Worm (Caenorhabditis elegans) whole organism, L2 larva: Measurements from ENCODE around the gene mdf-1.

Experiments
- F13H6.1 ChIP-seq: sonication (generic microtip); optimal IDR thresholded peaks from 2 replicates; lab custom pipeline; 2016; ENCODE audit warnings: missing genetic modification characterization, missing compliant biosample characterization
- Y55F3AM.14 ChIP-seq: fragments of 200-800 bp; sonication (Bioruptor generic); optimal IDR thresholded peaks from 2 replicates; lab custom pipeline; 2018; ENCODE audit warnings: mild to moderate bottlenecking, missing genetic modification characterization, missing compliant biosample characterization
- ceh-16 ChIP-seq: fragments of 150-350 bp; optimal IDR thresholded peaks from 2 replicates; lab custom pipeline; 2014; ENCODE audit warnings: missing biosample characterization, missing genetic modification characterization
- ceh-82 ChIP-seq: fragments of 150-350 bp; optimal IDR thresholded peaks from 2 replicates; lab custom pipeline; 2014; ENCODE audit warnings: missing biosample characterization, missing genetic modification characterization
- crh-2 ChIP-seq: sonication (generic microtip); optimal IDR thresholded peaks from 2 replicates; lab custom pipeline; 2017; ENCODE audit warnings: missing biosample characterization, missing genetic modification characterization
- lin-11 ChIP-seq: fragments of 150-350 bp; sonication (generic microtip); optimal IDR thresholded peaks from 2 replicates; lab custom pipeline; 2014; ENCODE audit warnings: missing biosample characterization, missing genetic modification characterization, inconsistent platforms, mixed read lengths
- lsy-2 ChIP-seq, 2 experiments: fragments of 150-350 bp in 1 of 2; sonication (generic microtip) in 1 of 2; optimal IDR thresholded peaks; 2 replicates each; lab custom pipeline; 2014 to 2017; ENCODE audit warnings: missing biosample characterization in 2 of 2, missing genetic modification characterization in 2 of 2
- mdl-1 ChIP-seq, 2 experiments: fragments of 150-350 bp in 1 of 2; sonication (generic microtip) in 1 of 2; optimal IDR thresholded peaks; 2 replicates each; lab custom pipeline; 2017; ENCODE audit warnings: missing biosample characterization in 2 of 2, missing genetic modification characterization in 2 of 2
- nhr-23 ChIP-seq: fragments of 150-350 bp; optimal IDR thresholded peaks from 2 replicates; lab custom pipeline; 2014; ENCODE audit warnings: missing biosample characterization, missing genetic modification reagents, missing genetic modification characterization
- skn-1 ChIP-seq: sonication (generic microtip); optimal IDR thresholded peaks from 2 replicates; lab custom pipeline; 2017; ENCODE audit warnings: missing biosample characterization, missing genetic modification characterization

DNA sequence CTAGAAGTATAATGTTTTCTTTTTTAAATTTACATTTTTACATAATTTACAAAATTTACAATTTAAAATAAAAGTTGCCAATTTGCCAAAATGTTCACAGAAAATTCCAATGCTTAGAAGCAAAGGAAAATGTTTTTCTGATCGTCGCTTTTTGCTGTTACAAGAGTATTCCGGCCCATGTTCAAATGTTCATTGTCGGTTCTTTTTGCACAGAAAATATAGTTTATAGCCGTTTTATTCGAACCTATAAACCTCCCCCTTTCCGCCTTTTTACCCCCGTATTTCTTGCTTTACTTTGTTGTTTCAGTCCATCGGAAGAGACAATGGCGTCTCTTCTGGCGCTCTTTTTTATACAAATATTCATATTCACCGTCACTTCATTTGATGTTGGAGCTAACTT, 9.4 kb downstream of the mdf-1 start, which contains the start of gene tag-329:
- TF ChIP-seq skn-1 (tag; lab: Kevin White, UChicago) (no peak), lsy-2 (tag; optimal IDR thresholded peaks at IDR 0.05; lab: Kevin White, UChicago) (no peak), nhr-23 (tag; lab: Kevin White, UChicago) (no peak), ceh-82 (no peak), F13H6.1 (tag; lab: Kevin White, UChicago) (no peak), Y55F3AM.14 (GFP tag; lab: Kevin White, UChicago) (no peak), ceh-16 (tag; lab: Kevin White, UChicago) (no peak), mdl-1 (tag; optimal IDR thresholded peaks at IDR 0.05; lab: Kevin White, UChicago) (no peak), lin-11 (tag; lab: Kevin White, UChicago) (no peak), crh-2 (tag; lab: Kevin White, UChicago) (no peak)
